Fruit fly (Drosophila melanogaster) whole organism, pupa: ENCODE results near the gene Sfxn2.

Experiments used
- CG10348 ChIP-seq: fragments of 200-800 bp; sonication (Bioruptor generic); IDR thresholded peaks from 2 replicates; pipeline ENCODE4 v1.3.6; 2022; ENCODE audit warnings: missing biosample characterization, missing genetic modification characterization
- CG12605 ChIP-seq: fragments of 200-800 bp; sonication (Bioruptor generic); IDR thresholded peaks from 2 replicates; pipeline ENCODE4 v1.3.6; 2022; ENCODE audit warnings: missing biosample characterization, missing genetic modification characterization
- CG13204 ChIP-seq: fragments of 200-800 bp; sonication (Bioruptor generic); optimal IDR thresholded peaks from 2 replicates; lab custom pipeline; 2018; ENCODE audit warnings: missing biosample characterization, mild to moderate bottlenecking, missing genetic modification characterization, moderate library complexity
- CG14655 ChIP-seq: fragments of 200-800 bp; sonication (Bioruptor generic); optimal IDR thresholded peaks from 3 replicates; lab custom pipeline; 2017; ENCODE audit warnings: mild to moderate bottlenecking, missing biosample characterization, missing genetic modification reagents, missing genetic modification characterization
- CG15710 ChIP-seq: fragments of 200-800 bp; sonication (Bioruptor generic); optimal IDR thresholded peaks from 2 replicates; lab custom pipeline; 2018; ENCODE audit warnings: missing biosample characterization, mild to moderate bottlenecking, missing genetic modification characterization, moderate library complexity
- CG17806 ChIP-seq: fragments of 200-800 bp; sonication (Bioruptor generic); optimal IDR thresholded peaks from 2 replicates; lab custom pipeline; 2018; ENCODE audit warnings: missing biosample characterization, mild to moderate bottlenecking, missing genetic modification characterization, moderate library complexity
- CG32121 ChIP-seq: fragments of 200-800 bp; sonication (Bioruptor generic); IDR thresholded peaks from 2 replicates; pipeline ENCODE4 v1.3.6; 2022; ENCODE audit warnings: missing biosample characterization, missing genetic modification characterization
- CG34367 ChIP-seq: fragments of 200-800 bp; sonication (Bioruptor generic); optimal IDR thresholded peaks from 2 replicates; lab custom pipeline; 2018; ENCODE audit warnings: missing biosample characterization, mild to moderate bottlenecking, missing genetic modification characterization
- CG4496 ChIP-seq: fragments of 200-800 bp; sonication (Bioruptor generic); IDR thresholded peaks from 3 replicates; pipeline ENCODE4 v1.3.6; 2022; ENCODE audit warnings: missing biosample characterization, missing genetic modification characterization
- CG8159 ChIP-seq: fragments of 200-800 bp; sonication (Bioruptor generic); optimal IDR thresholded peaks from 3 replicates; lab custom pipeline; 2018; ENCODE audit warnings: missing biosample characterization, mild to moderate bottlenecking, missing genetic modification characterization, moderate library complexity
- CG8301 ChIP-seq: fragments of 200-800 bp; sonication (Bioruptor generic); optimal IDR thresholded peaks from 2 replicates; lab custom pipeline; 2018; ENCODE audit warnings: missing biosample characterization, mild to moderate bottlenecking, missing genetic modification characterization
- CG9948 ChIP-seq: fragments of 200-800 bp; sonication (Bioruptor generic); optimal IDR thresholded peaks from 2 replicates; lab custom pipeline; 2018; ENCODE audit warnings: missing biosample characterization, mild to moderate bottlenecking, missing genetic modification characterization, moderate library complexity
- D1 ChIP-seq: fragments of 200-800 bp; sonication (Bioruptor generic); optimal IDR thresholded peaks from 2 replicates; lab custom pipeline; 2018; ENCODE audit warnings: missing biosample characterization, mild to moderate bottlenecking, missing genetic modification characterization, moderate library complexity
- EcR ChIP-seq: fragments of 200-800 bp; sonication (Bioruptor generic); optimal IDR thresholded peaks from 3 replicates; lab custom pipeline; 2019; ENCODE audit warnings: missing biosample characterization, missing genetic modification characterization, mild to moderate bottlenecking, moderate library complexity, missing genetic modification reagents
- Ets98B ChIP-seq: fragments of 200-800 bp; sonication (Bioruptor generic); IDR thresholded peaks from 2 replicates; pipeline ENCODE4 v1.3.6; 2022; ENCODE audit warnings: missing biosample characterization, missing genetic modification characterization
- Pif1A ChIP-seq: fragments of 200-800 bp; sonication (Bioruptor generic); optimal IDR thresholded peaks from 3 replicates; lab custom pipeline; 2016; ENCODE audit warnings: missing biosample characterization, missing genetic modification characterization
- Pif1B ChIP-seq: fragments of 200-800 bp; sonication (Bioruptor generic); optimal IDR thresholded peaks from 3 replicates; lab custom pipeline; 2016; ENCODE audit warnings: missing biosample characterization, missing genetic modification characterization
- Snoo ChIP-seq: fragments of 200-800 bp; sonication (Bioruptor generic); optimal IDR thresholded peaks from 3 replicates; lab custom pipeline; 2017; ENCODE audit warnings: missing biosample characterization, mild to moderate bottlenecking, missing genetic modification characterization, inconsistent platforms
- fd96Ca ChIP-seq: fragments of 200-800 bp; sonication (Bioruptor generic); IDR thresholded peaks from 3 replicates; pipeline ENCODE4 v1.3.6; 2022; ENCODE audit warnings: missing biosample characterization, missing genetic modification characterization
- gl ChIP-seq: fragments of 200-800 bp; sonication (Bioruptor generic); optimal IDR thresholded peaks from 2 replicates; lab custom pipeline; 2018; ENCODE audit warnings: missing biosample characterization, mild to moderate bottlenecking, missing genetic modification characterization
- rn ChIP-seq: fragments of 200-800 bp; sonication (Bioruptor generic); IDR thresholded peaks from 2 replicates; pipeline ENCODE4 v1.3.6; 2022; ENCODE audit warnings: missing biosample characterization, missing genetic modification characterization

Gene Sfxn2

dm6 chr3L:19073029-19073908 lies 10.3 kb downstream of the Sfxn2 start:
- TF ChIP-seq CG4496 (GFP tag; lab: Robert Waterston, UW) = 0 out of 3 replicates have a peak, but pooled peaks have one; percentile 31
- TF ChIP-seq EcR = peak; percentile 86
- peak; percentile 38; the same call in 1 of the 2 replicates for TF ChIP-seq Ets98B (GFP tag; lab: Robert Waterston, UW)
- 0 out of 2 replicates have a peak, but pooled peaks have one; percentile 14 for TF ChIP-seq CG12605
- TF ChIP-seq D1 (tag; lab: Kevin White, UChicago) = no peak
- TF ChIP-seq, all 21 proteins: peak for 4

- TF ChIP-seq rn (GFP tag; lab: Robert Waterston, UW) (no peak), CG8301 (tag; lab: Kevin White, UChicago) (no peak), D1 (tag; lab: Kevin White, UChicago) (no peak), CG8159 (tag; lab: Kevin White, UChicago) (no peak), CG17806 (tag; lab: Kevin White, UChicago) (no peak)
- TF ChIP-seq, all 21 proteins: peak for 0
Observed at dm6 chr3L:19073909-19074239, 10.9 kb downstream of the Sfxn2 start.

- TF ChIP-seq Snoo (tag; lab: Kevin White, UChicago) (no peak), CG14655 (GFP tag; lab: Kevin White, UChicago) (no peak), CG4496 (GFP tag; lab: Robert Waterston, UW) (peak; percentile 30; the same call in 1 of the 3 replicates), D1 (tag; lab: Kevin White, UChicago) (no peak), CG32121 (GFP tag; lab: Robert Waterston, UW) (peak; percentile 23; the same call in 1 of the 2 replicates), CG34367 (tag; lab: Kevin White, UChicago) (no peak), gl (no peak), Pif1B (GFP tag; lab: Kevin White, UChicago) (no peak), CG8159 (tag; lab: Kevin White, UChicago) (no peak), CG9948 (tag; lab: Kevin White, UChicago) (no peak), Pif1A (GFP tag; lab: Kevin White, UChicago) (no peak), CG13204 (GFP tag; lab: Kevin White, UChicago) (no peak), CG8301 (tag; lab: Kevin White, UChicago) (no peak), Ets98B (GFP tag; lab: Robert Waterston, UW) (no peak), CG15710 (no peak), EcR (peak; percentile 0), CG17806 (tag; lab: Kevin White, UChicago) (no peak), rn (GFP tag; lab: Robert Waterston, UW) (no peak)
Observed at dm6 chr3L:19074673-19075402, 11.9 kb downstream of the Sfxn2 start.

dm6 chr3L:19075976-19076375 lies 13.0 kb downstream of the Sfxn2 start:
- TF ChIP-seq CG14655 (GFP tag; lab: Kevin White, UChicago) (peak; percentile 12), EcR (no peak)

DNA sequence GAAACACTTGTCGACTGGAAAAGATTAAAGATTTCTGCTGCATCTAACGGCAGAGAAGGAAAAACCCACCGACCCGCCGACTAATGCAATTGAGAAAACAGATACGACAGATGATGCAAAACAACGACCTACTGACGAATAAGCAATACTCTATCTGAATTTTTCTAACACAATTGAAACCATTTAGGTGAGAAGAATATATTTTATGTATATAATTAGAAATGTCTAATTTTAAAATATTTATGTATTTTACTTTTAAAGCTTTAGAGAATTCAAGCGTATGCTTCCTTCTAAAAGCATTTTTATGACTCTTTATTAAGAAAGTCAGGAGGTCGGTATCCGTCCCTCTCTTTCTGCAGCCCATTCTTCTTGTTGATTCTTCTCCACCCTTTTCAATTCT lies 15.5 kb downstream of the Sfxn2 start:
- TF ChIP-seq EcR (no peak), gl (no peak), CG14655 (GFP tag; lab: Kevin White, UChicago) (peak; percentile 66), CG34367 (tag; lab: Kevin White, UChicago) (peak; percentile 18), rn (GFP tag; lab: Robert Waterston, UW) (no peak), CG4496 (GFP tag; lab: Robert Waterston, UW) (peak; percentile 69), CG15710 (peak; percentile 1), CG13204 (GFP tag; lab: Kevin White, UChicago) (no peak), CG8301 (tag; lab: Kevin White, UChicago) (peak; percentile 61), CG32121 (GFP tag; lab: Robert Waterston, UW) (peak; percentile 46), CG8159 (tag; lab: Kevin White, UChicago) (peak; percentile 32), CG17806 (tag; lab: Kevin White, UChicago) (peak; percentile 31), Pif1A (GFP tag; lab: Kevin White, UChicago) (no peak), Ets98B (GFP tag; lab: Robert Waterston, UW) (peak; percentile 36), fd96Ca (GFP tag; lab: Robert Waterston, UW) (no peak), D1 (tag; lab: Kevin White, UChicago) (no peak), CG10348 (GFP tag; lab: Robert Waterston, UW) (no peak), Pif1B (GFP tag; lab: Kevin White, UChicago) (no peak), Snoo (tag; lab: Kevin White, UChicago) (no peak), CG12605 (peak; percentile 31), CG9948 (tag; lab: Kevin White, UChicago) (peak; percentile 37)

DNA sequence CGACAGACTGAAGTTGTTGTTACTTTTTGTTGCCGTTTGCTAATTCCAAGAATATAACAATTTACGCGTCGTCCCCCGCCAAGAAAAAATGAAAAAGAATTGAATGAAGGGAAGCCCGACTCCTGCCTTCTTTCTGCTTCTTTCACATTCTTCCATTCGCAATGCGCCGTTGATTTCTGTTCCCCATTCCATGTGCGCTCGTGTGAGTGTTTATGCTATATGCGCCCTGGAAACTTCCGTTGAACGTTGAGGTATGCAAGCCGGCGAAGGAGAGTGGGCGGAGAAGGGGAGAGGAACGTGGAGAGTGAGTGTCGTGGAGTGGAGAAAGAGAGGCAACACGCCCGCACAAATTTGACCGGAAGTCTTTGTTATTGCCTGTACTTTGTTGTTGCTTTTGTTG lies 16.1 kb downstream of the Sfxn2 start:
- peak; percentile 72 for TF ChIP-seq CG13204 (GFP tag; lab: Kevin White, UChicago)
- TF ChIP-seq D1 (tag; lab: Kevin White, UChicago) = no peak
- TF ChIP-seq CG8159 (tag; lab: Kevin White, UChicago) = no peak
- TF ChIP-seq fd96Ca (GFP tag; lab: Robert Waterston, UW) = peak; percentile 48; the same call in 1 of the 3 replicates
- peak; percentile 69 for TF ChIP-seq gl
- TF ChIP-seq CG4496 (GFP tag; lab: Robert Waterston, UW) = peak; percentile 16; the same call in 1 of the 3 replicates
- peak; percentile 55 for TF ChIP-seq EcR
- TF ChIP-seq CG12605 = 0 out of 2 replicates have a peak, but pooled peaks have one; percentile 15
